Fruit fly (Drosophila melanogaster): ENCODE measurements around the gene CG14829.

The CG14829 gene

dm6 chr3L:7238072-7238759 lies at the start of gene CG14829, which contains the start of gene BHD:
CG14829 (minus strand) TSS chr3L:7238122.
BHD (plus strand) TSS chr3L:7238542.
- TF ChIP-seq Atf6 (GFP tag; IDR thresholded peaks at IDR 0.05): no peak
- no peak for TF ChIP-seq dati (GFP tag; IDR thresholded peaks at IDR 0.05)
- no peak for TF ChIP-seq CG2120 (GFP tag; optimal IDR thresholded peaks at IDR 0.05)
- no peak for TF ChIP-seq CG12744 (GFP tag; optimal IDR thresholded peaks at IDR 0.05)
- no peak for TF ChIP-seq Poxn (GFP tag; IDR thresholded peaks at IDR 0.05)
- TF ChIP-seq CG12104 (GFP tag; optimal IDR thresholded peaks at IDR 0.05): no peak
- no peak for TF ChIP-seq Xbp1 (GFP tag; optimal IDR thresholded peaks at IDR 0.05)
- TF ChIP-seq CG31224 (GFP tag; IDR thresholded peaks at IDR 0.05): no peak
- TF ChIP-seq CG4617 (GFP tag; optimal IDR thresholded peaks at IDR 0.05; ENCODE audit: borderline replicate concordance): peak; percentile 22
- TF ChIP-seq MESR4 (GFP tag; optimal IDR thresholded peaks at IDR 0.05): peak; percentile 42
- no peak for TF ChIP-seq pho (GFP tag; optimal IDR thresholded peaks at IDR 0.05)
- no peak for TF ChIP-seq CG18262 (tag; optimal IDR thresholded peaks at IDR 0.05)
- TF ChIP-seq Bdp1 (GFP tag; optimal IDR thresholded peaks at IDR 0.05): no peak
- TF ChIP-seq Tbp (GFP tag; optimal IDR thresholded peaks at IDR 0.05): no peak
- TF ChIP-seq CG6689 (GFP tag; IDR thresholded peaks at IDR 0.05): no peak
- TF ChIP-seq CG6765 (GFP tag; optimal IDR thresholded peaks at IDR 0.05): no peak
- TF ChIP-seq pita (GFP tag; optimal IDR thresholded peaks at IDR 0.05): no peak
- no peak for TF ChIP-seq CG6254 (GFP tag; optimal IDR thresholded peaks at IDR 0.05)
- no peak for TF ChIP-seq jumu (GFP tag; optimal IDR thresholded peaks at IDR 0.05)
- TF ChIP-seq CG8924 (tag; optimal IDR thresholded peaks at IDR 0.05): peak; percentile 23
- TF ChIP-seq lab (GFP tag; optimal IDR thresholded peaks at IDR 0.05): no peak
- no peak for TF ChIP-seq CG6791 (GFP tag; IDR thresholded peaks at IDR 0.05; ENCODE audit: partially characterized antibody)
- no peak for TF ChIP-seq slbo (GFP tag; IDR thresholded peaks at IDR 0.05)
- no peak for TF ChIP-seq CG7786 (GFP tag; optimal IDR thresholded peaks at IDR 0.05)
- no peak for TF ChIP-seq CG1832 (GFP tag; optimal IDR thresholded peaks at IDR 0.05)
- TF ChIP-seq CG15479 (GFP tag; optimal IDR thresholded peaks at IDR 0.05): no peak
- peak in 1 of 2 experiments; percentile 66 for TF ChIP-seq Pdp1 (GFP tag; optimal IDR thresholded peaks at IDR 0.05)
- TF ChIP-seq E2f1 (GFP tag; IDR thresholded peaks at IDR 0.05): no peak
- no peak for TF ChIP-seq Spps (tag; optimal IDR thresholded peaks at IDR 0.05)
- TF ChIP-seq CG2678 (tag; optimal IDR thresholded peaks at IDR 0.05): no peak
- no peak for TF ChIP-seq CG9817 (tag; optimal IDR thresholded peaks at IDR 0.05)
- TF ChIP-seq ssp (GFP tag; IDR thresholded peaks at IDR 0.05): no peak
- no peak for TF ChIP-seq CG17802 (tag; optimal IDR thresholded peaks at IDR 0.05)
- no peak for TF ChIP-seq CG2712 (tag; optimal IDR thresholded peaks at IDR 0.05)
- no peak for TF ChIP-seq CG8359 (GFP tag; optimal IDR thresholded peaks at IDR 0.05; ENCODE audit: borderline replicate concordance)
- TF ChIP-seq row (GFP tag; IDR thresholded peaks at IDR 0.05): no peak
- TF ChIP-seq BEAF-32 (GFP tag; optimal IDR thresholded peaks at IDR 0.05): peak; percentile 42
- TF ChIP-seq stwl (tag; optimal IDR thresholded peaks at IDR 0.05): peak; percentile 86
- no peak for TF ChIP-seq chn (GFP tag; optimal IDR thresholded peaks at IDR 0.05)
- peak; percentile 71 for TF ChIP-seq gfzf (GFP tag; optimal IDR thresholded peaks at IDR 0.05)
- TF ChIP-seq bigmax (GFP tag; optimal IDR thresholded peaks at IDR 0.05): peak; percentile 61
- no peak for TF ChIP-seq CG4730 (GFP tag; IDR thresholded peaks at IDR 0.05)
- no peak for TF ChIP-seq Bgb (GFP tag; IDR thresholded peaks at IDR 0.05; ENCODE audit: partially characterized antibody)
- TF ChIP-seq crol (GFP tag; IDR thresholded peaks at IDR 0.05): no peak
- peak; percentile 21 for TF ChIP-seq CG14710 (tag; optimal IDR thresholded peaks at IDR 0.05)
- no peak for TF ChIP-seq Sox100B (GFP tag; optimal IDR thresholded peaks at IDR 0.05)
- no peak for TF ChIP-seq CG2875 (GFP tag; optimal IDR thresholded peaks at IDR 0.05)
- no peak for TF ChIP-seq Bteb2 (GFP tag; optimal IDR thresholded peaks at IDR 0.05)
- TF ChIP-seq Dip3 (GFP tag; optimal IDR thresholded peaks at IDR 0.05): no peak
- TF ChIP-seq CG9797 (GFP tag; optimal IDR thresholded peaks at IDR 0.05): peak; percentile 60
